Worm (Caenorhabditis elegans) whole organism, young adult: ENCODE data around the gene srx-84.
A peak's percentile ranks its signal among the peaks of the same experiment; 100 is the strongest.

ENCODE experiments used
- B0019.2 ChIP-seq: fragments of 200-800 bp; sonication (Bioruptor generic); conservative IDR thresholded peaks from 2 replicates; pipeline ENCODE4 v1.3.6; 2022; ENCODE audit warnings: missing genetic modification reagents, missing genetic modification characterization, missing compliant biosample characterization
- Y53G8AR.9 ChIP-seq: fragments of 200-800 bp; sonication (Bioruptor generic); conservative IDR thresholded peaks from 2 replicates; pipeline ENCODE4 v1.3.6; 2022; ENCODE audit warnings: missing genetic modification reagents, missing genetic modification characterization, missing compliant biosample characterization
- Y95B8A.8 ChIP-seq: fragments of 200-800 bp; sonication (Bioruptor generic); IDR thresholded peaks from 2 replicates; pipeline ENCODE4 v1.3.6; 2022; ENCODE audit warnings: missing genetic modification reagents, missing genetic modification characterization, missing compliant biosample characterization
- ZK185.1 ChIP-seq: sonication (generic microtip); optimal IDR thresholded peaks from 2 replicates; lab custom pipeline; 2016; ENCODE audit warnings: mild to moderate bottlenecking, missing genetic modification characterization, missing compliant biosample characterization; ENCODE audit not compliant: poor library complexity, severe bottlenecking
- ama-1 ChIP-seq, 3 experiments: fragments of 150-350 bp in 1 of 3; sonication (generic microtip) in 2 of 3; optimal IDR thresholded peaks; 2 replicates each; lab custom pipeline; 2014 to 2018; ENCODE audit warnings: missing biosample characterization in 2 of 3, missing genetic modification characterization in 2 of 3, missing genetic modification reagents in 2 of 3
- cebp-1 ChIP-seq, 2 experiments: fragments of 200-800 bp in 1 of 2; sonication (Bioruptor generic) in 1 of 2; sonication (generic microtip) in 1 of 2; IDR thresholded peaks in 1 of 2; optimal IDR thresholded peaks in 1 of 2; 2 replicates each; pipeline versions ENCODE4 v1.3.6 to Lab custom; 2017 to 2022; ENCODE audit warnings: missing compliant biosample characterization in 2 of 2, missing genetic modification characterization in 2 of 2, mild to moderate bottlenecking in 1 of 2, missing genetic modification reagents in 1 of 2, moderate library complexity in 1 of 2
- ceh-27 ChIP-seq: fragments of 200-800 bp; sonication (Bioruptor generic); optimal IDR thresholded peaks from 2 replicates; lab custom pipeline; 2018; ENCODE audit warnings: mild to moderate bottlenecking, missing genetic modification characterization, moderate library complexity, missing compliant biosample characterization
- egrh-3 ChIP-seq: fragments of 200-800 bp; sonication (Bioruptor generic); IDR thresholded peaks from 2 replicates; pipeline ENCODE4 v1.3.6; 2022; ENCODE audit warnings: missing genetic modification reagents, missing genetic modification characterization, missing compliant biosample characterization
- ekl-4 ChIP-seq: fragments of 200-800 bp; sonication (Bioruptor generic); IDR thresholded peaks from 2 replicates; pipeline ENCODE4 v1.3.6; 2022; ENCODE audit warnings: missing genetic modification reagents, missing genetic modification characterization, missing compliant biosample characterization
- fkh-3 ChIP-seq: sonication (generic microtip); optimal IDR thresholded peaks from 2 replicates; lab custom pipeline; 2016; ENCODE audit warnings: mild to moderate bottlenecking, missing genetic modification characterization, missing compliant biosample characterization
- hlh-26 ChIP-seq: fragments of 200-800 bp; sonication (Bioruptor generic); conservative IDR thresholded peaks from 2 replicates; pipeline ENCODE4 v1.3.6; 2022; ENCODE audit warnings: missing genetic modification reagents, missing genetic modification characterization, missing compliant biosample characterization
- lin-26 ChIP-seq: fragments of 200-800 bp; sonication (Bioruptor generic); IDR thresholded peaks from 2 replicates; pipeline ENCODE4 v1.3.6; 2022; ENCODE audit warnings: missing genetic modification reagents, missing genetic modification characterization, missing compliant biosample characterization
- lin-40 ChIP-seq: sonication (generic microtip); optimal IDR thresholded peaks from 2 replicates; lab custom pipeline; 2016; ENCODE audit warnings: missing genetic modification characterization, mild to moderate bottlenecking, missing compliant biosample characterization, missing genotype, missing genetic modification reagents
- lir-1 ChIP-seq: fragments of 200-800 bp; sonication (Bioruptor generic); conservative IDR thresholded peaks from 2 replicates; pipeline ENCODE4 v1.3.6; 2022; ENCODE audit warnings: missing genetic modification reagents, missing genetic modification characterization, missing compliant biosample characterization
- madf-6 ChIP-seq: fragments of 200-800 bp; sonication (Bioruptor generic); IDR thresholded peaks from 2 replicates; pipeline ENCODE4 v1.3.6; 2022; ENCODE audit warnings: missing genetic modification reagents, missing genetic modification characterization, missing compliant biosample characterization
- mcd-1 ChIP-seq: fragments of 200-800 bp; sonication (Bioruptor generic); IDR thresholded peaks from 2 replicates; pipeline ENCODE4 v1.3.6; 2022; ENCODE audit warnings: missing genetic modification reagents, missing genetic modification characterization, missing compliant biosample characterization
- nhr-80 ChIP-seq: sonication (generic microtip); optimal IDR thresholded peaks from 2 replicates; lab custom pipeline; 2016; ENCODE audit warnings: missing genetic modification characterization, missing compliant biosample characterization
- nhr-90 ChIP-seq: sonication (generic microtip); optimal IDR thresholded peaks from 2 replicates; lab custom pipeline; 2016; ENCODE audit warnings: missing genotype, mild to moderate bottlenecking, missing genetic modification characterization, missing compliant biosample characterization
- rec-8 ChIP-seq, 2 experiments: sonication (generic microtip); optimal IDR thresholded peaks; 2 replicates each; lab custom pipeline; 2016; ENCODE audit warnings: mild to moderate bottlenecking in 2 of 2, missing genetic modification characterization in 2 of 2, missing genetic modification reagents in 2 of 2, missing genotype in 2 of 2, missing biosample characterization in 1 of 2, missing compliant biosample characterization in 1 of 2, moderate library complexity in 1 of 2
- repo-1 ChIP-seq: sonication (generic microtip); optimal IDR thresholded peaks from 2 replicates; lab custom pipeline; 2017; ENCODE audit warnings: mild to moderate bottlenecking, missing genetic modification characterization, missing compliant biosample characterization
- rpc-1 ChIP-seq, 2 experiments: fragments of 150-350 bp in 1 of 2; sonication (generic microtip) in 1 of 2; optimal IDR thresholded peaks; 2 replicates each; lab custom pipeline; 2014 to 2018; ENCODE audit warnings: missing biosample characterization in 1 of 2, missing genetic modification characterization in 1 of 2, missing genetic modification reagents in 1 of 2, missing genotype in 1 of 2
- somi-1 ChIP-seq: fragments of 200-800 bp; sonication (Bioruptor generic); optimal IDR thresholded peaks from 2 replicates; lab custom pipeline; 2018; ENCODE audit warnings: mild to moderate bottlenecking, missing genetic modification characterization, missing compliant biosample characterization
- unc-130 ChIP-seq: sonication (generic microtip); optimal IDR thresholded peaks from 2 replicates; lab custom pipeline; 2016; ENCODE audit warnings: missing genetic modification reagents, missing genetic modification characterization, missing compliant biosample characterization
- unc-62 ChIP-seq: fragments of 150-350 bp; optimal IDR thresholded peaks from 2 replicates; lab custom pipeline; 2014; ENCODE audit warnings: missing biosample characterization, missing genetic modification reagents, missing genetic modification characterization
- ztf-25 ChIP-seq: fragments of 200-800 bp; sonication (Bioruptor generic); IDR thresholded peaks from 2 replicates; pipeline ENCODE4 v1.3.6; 2022; ENCODE audit warnings: missing genetic modification reagents, missing genetic modification characterization, missing compliant biosample characterization
- ztf-26 ChIP-seq: sonication (generic microtip); optimal IDR thresholded peaks from 2 replicates; lab custom pipeline; 2017; ENCODE audit warnings: missing genetic modification characterization, missing compliant biosample characterization

srx-84 gene

ce11 chrV:11610481-11610880 is 11.6 kb downstream of the srx-84 start, which contains the start of gene sas-5 (continued):
- TF ChIP-seq unc-130 (GFP tag; lab: Kevin White, UChicago) (peak; percentile 60), egrh-3 (GFP tag; lab: Robert Waterston, UW) (peak; percentile 27; the same call in 1 of the 2 replicates), cebp-1 (GFP tag; IDR thresholded peaks at IDR 0.05; lab: Robert Waterston, UW) (no peak), cebp-1 (tag; optimal IDR thresholded peaks at IDR 0.05; lab: Kevin White, UChicago) (peak; percentile 66), ztf-25 (GFP tag; lab: Robert Waterston, UW) (0 out of 2 replicates have a peak, but pooled peaks have one; percentile 37), mcd-1 (peak; percentile 76), nhr-90 (tag; lab: Kevin White, UChicago) (peak; percentile 9), Y53G8AR.9 (GFP tag; lab: Robert Waterston, UW) (peak; percentile 57; the same call in 1 of the 2 replicates), madf-6 (GFP tag; lab: Robert Waterston, UW) (peak; percentile 93), ceh-27 (GFP tag; lab: Kevin White, UChicago) (peak; percentile 57), rpc-1 (optimal IDR thresholded peaks at IDR 0.05; lab: Kevin White, UChicago) (peak; percentile 40), rpc-1 (tag; optimal IDR thresholded peaks at IDR 0.05; lab: Kevin White, UChicago) (no peak)

ce11 chrV:11613007-11613406 is 14.1 kb downstream of the srx-84 start, which contains the start of gene tag-290:
Gene tag-290, plus strand, starts transcription at chrV:11613307.
- no peak for TF ChIP-seq rec-8 (tag; optimal IDR thresholded peaks at IDR 0.05; lab: Kevin White, UChicago)
- TF ChIP-seq Y95B8A.8 (GFP tag; lab: Robert Waterston, UW): no peak
- TF ChIP-seq unc-62 (GFP tag; lab: Kevin White, UChicago): no peak
- TF ChIP-seq ekl-4 (GFP tag; lab: Robert Waterston, UW): no peak
- no peak for TF ChIP-seq B0019.2 (GFP tag; lab: Robert Waterston, UW)
- no peak for TF ChIP-seq ZK185.1
- no peak for TF ChIP-seq hlh-26 (GFP tag; lab: Robert Waterston, UW)
- no peak for TF ChIP-seq fkh-3 (tag; lab: Kevin White, UChicago)
- TF ChIP-seq repo-1 (tag; lab: Kevin White, UChicago): no peak
- TF ChIP-seq, all 124 proteins: peak for 0

ce11 chrV:11614805-11615497 is 16.0 kb downstream of the srx-84 start:
- TF ChIP-seq ama-1 (optimal IDR thresholded peaks at IDR 0.05; lab: Kevin White, UChicago) (no peak), ama-1 (GFP tag; optimal IDR thresholded peaks at IDR 0.05; lab: Kevin White, UChicago) (no peak), ztf-26 (tag; lab: Kevin White, UChicago) (peak; percentile 41), lin-40 (peak; percentile 40), nhr-80 (tag; lab: Kevin White, UChicago) (peak; percentile 38), somi-1 (GFP tag; lab: Kevin White, UChicago) (peak; percentile 53)

ce11 chrV:11615948-11616681 is 17.2 kb downstream of the srx-84 start, which contains the start of gene nlp-24:
Gene nlp-24, plus strand, starts transcription at chrV:11616376.
- TF ChIP-seq lir-1 (GFP tag; lab: Robert Waterston, UW) (no peak), ama-1 (optimal IDR thresholded peaks at IDR 0.05; lab: Kevin White, UChicago) (peak; percentile 79), ama-1 (GFP tag; optimal IDR thresholded peaks at IDR 0.05; lab: Kevin White, UChicago) (no peak), ztf-26 (tag; lab: Kevin White, UChicago) (peak; percentile 78), unc-130 (GFP tag; lab: Kevin White, UChicago) (no peak), lin-26 (GFP tag; lab: Robert Waterston, UW) (peak; percentile 51; the same call in 1 of the 2 replicates), somi-1 (GFP tag; lab: Kevin White, UChicago) (peak; percentile 68)
